Fruit fly (Drosophila melanogaster) whole organism, prepupa: Measurements from ENCODE around the gene Obp99b.

ENCODE experiments used
- CG15336 ChIP-seq: fragments of 200-800 bp; sonication (Bioruptor generic); IDR thresholded peaks from 2 replicates; pipeline ENCODE4 v1.3.6; 2022; ENCODE audit warnings: missing biosample characterization, missing genetic modification characterization
- eg ChIP-seq: fragments of 200-800 bp; sonication (Bioruptor generic); IDR thresholded peaks from 3 replicates; pipeline ENCODE4 v1.3.6; 2022; ENCODE audit warnings: missing biosample characterization, missing genetic modification characterization
- svp ChIP-seq: fragments of 200-800 bp; sonication (Bioruptor generic); peaks from one replicate; lab custom pipeline; 2016; ENCODE audit warnings: missing biosample characterization, missing genetic modification characterization

DNA sequence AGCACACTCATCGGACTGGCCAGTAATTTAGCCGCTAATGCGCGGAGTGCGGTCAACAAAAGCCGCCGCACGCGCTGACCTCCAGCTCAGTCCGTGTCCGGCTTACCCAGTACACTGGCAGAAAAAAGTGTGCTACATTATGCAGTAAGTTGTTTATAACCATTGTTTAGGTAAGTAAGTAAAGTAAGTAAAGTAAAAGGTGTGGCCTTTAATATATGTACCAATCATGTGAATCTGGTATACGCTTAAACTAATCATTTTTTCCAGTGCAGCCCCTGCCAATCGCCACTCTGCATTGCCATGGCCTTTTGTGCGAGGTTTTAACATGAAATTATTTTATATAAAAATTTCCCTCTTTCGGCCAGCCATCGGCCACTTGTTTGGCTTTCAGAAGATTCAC, 5.3 kb downstream of the Obp99b start:
- no peak for TF ChIP-seq eg (GFP tag; lab: Robert Waterston, UW)
- TF ChIP-seq CG15336 (GFP tag; lab: Robert Waterston, UW) = no peak
- no peak for TF ChIP-seq svp (GFP tag; lab: Kevin White, UChicago)
